Worm (Caenorhabditis elegans) whole organism, young adult: ENCODE measurements around the gene sdn-1.

ENCODE experiments used
- B0336.3 ChIP-seq: fragments of 200-800 bp; sonication (Bioruptor generic); IDR thresholded peaks from 2 replicates; pipeline ENCODE4 v1.3.6; 2022; ENCODE audit warnings: missing genetic modification characterization, missing compliant biosample characterization
- C06A6.2 ChIP-seq: fragments of 200-800 bp; sonication (Bioruptor generic); conservative IDR thresholded peaks from 2 replicates; pipeline ENCODE4 v1.3.6; 2022; ENCODE audit warnings: missing genetic modification characterization, missing compliant biosample characterization
- C17E4.6 ChIP-seq: fragments of 200-800 bp; sonication (Bioruptor generic); IDR thresholded peaks from 2 replicates; pipeline ENCODE4 v1.3.6; 2022; ENCODE audit warnings: missing genetic modification reagents, missing genetic modification characterization, missing compliant biosample characterization
- F10E7.11 ChIP-seq: sonication (generic microtip); optimal IDR thresholded peaks from 2 replicates; lab custom pipeline; 2017; ENCODE audit warnings: mild to moderate bottlenecking, missing genetic modification characterization, moderate library complexity, missing compliant biosample characterization
- F23B12.7 ChIP-seq: sonication (generic microtip); optimal IDR thresholded peaks from 2 replicates; lab custom pipeline; 2017; ENCODE audit warnings: missing genetic modification characterization, mild to moderate bottlenecking, missing compliant biosample characterization, antibody characterized with exemption, moderate library complexity; ENCODE audit not compliant: insufficient read depth
- T07F8.4 ChIP-seq: sonication (generic microtip); optimal IDR thresholded peaks from 2 replicates; lab custom pipeline; 2016; ENCODE audit warnings: mild to moderate bottlenecking, missing genetic modification characterization, moderate library complexity, missing compliant biosample characterization
- Y53F4B.3 ChIP-seq: fragments of 200-800 bp; sonication (Bioruptor generic); IDR thresholded peaks from 2 replicates; pipeline ENCODE4 v1.3.6; 2022; ENCODE audit warnings: missing genetic modification reagents, missing genetic modification characterization, missing compliant biosample characterization
- Y95B8A.8 ChIP-seq: fragments of 200-800 bp; sonication (Bioruptor generic); IDR thresholded peaks from 2 replicates; pipeline ENCODE4 v1.3.6; 2022; ENCODE audit warnings: missing genetic modification reagents, missing genetic modification characterization, missing compliant biosample characterization
- cebp-1 ChIP-seq, 2 experiments: fragments of 200-800 bp in 1 of 2; sonication (Bioruptor generic) in 1 of 2; sonication (generic microtip) in 1 of 2; IDR thresholded peaks in 1 of 2; optimal IDR thresholded peaks in 1 of 2; 2 replicates each; pipeline versions ENCODE4 v1.3.6 to Lab custom; 2017 to 2022; ENCODE audit warnings: missing compliant biosample characterization in 2 of 2, missing genetic modification characterization in 2 of 2, mild to moderate bottlenecking in 1 of 2, missing genetic modification reagents in 1 of 2, moderate library complexity in 1 of 2
- cebp-2 ChIP-seq: fragments of 200-800 bp; sonication (Bioruptor generic); IDR thresholded peaks from 2 replicates; pipeline ENCODE4 v1.3.6; 2022; ENCODE audit warnings: missing genetic modification characterization, missing compliant biosample characterization
- ceh-100 ChIP-seq: fragments of 200-800 bp; sonication (Bioruptor generic); IDR thresholded peaks from 2 replicates; pipeline ENCODE4 v1.3.6; 2022; ENCODE audit warnings: missing genetic modification reagents, missing genetic modification characterization, missing compliant biosample characterization
- ceh-79 ChIP-seq: sonication (generic microtip); optimal IDR thresholded peaks from 2 replicates; lab custom pipeline; 2017; ENCODE audit warnings: mild to moderate bottlenecking, missing genetic modification characterization, missing compliant biosample characterization
- chd-7 ChIP-seq: sonication (generic microtip); optimal IDR thresholded peaks from 2 replicates; lab custom pipeline; 2016; ENCODE audit warnings: mild to moderate bottlenecking, missing genetic modification characterization, moderate library complexity, missing compliant biosample characterization
- hrde-1 ChIP-seq: sonication (generic microtip); optimal IDR thresholded peaks from 2 replicates; lab custom pipeline; 2016; ENCODE audit warnings: missing genetic modification characterization, mild to moderate bottlenecking, missing compliant biosample characterization, moderate library complexity, missing genotype, missing genetic modification reagents, borderline replicate concordance
- hsf-1 ChIP-seq: fragments of 200-800 bp; sonication (Bioruptor generic); IDR thresholded peaks from 2 replicates; pipeline ENCODE4 v1.3.6; 2022; ENCODE audit warnings: missing genetic modification reagents, missing genetic modification characterization, missing compliant biosample characterization
- lin-35 ChIP-seq, 3 experiments: fragments of 150-350 bp in 2 of 3; sonication (generic microtip) in 1 of 3; optimal IDR thresholded peaks; 2 replicates each; lab custom pipeline; 2014 to 2018; ENCODE audit warnings: missing biosample characterization in 3 of 3, missing genetic modification characterization in 3 of 3, missing genetic modification reagents in 3 of 3
- lsy-27 ChIP-seq: sonication (generic microtip); optimal IDR thresholded peaks from 2 replicates; lab custom pipeline; 2017; ENCODE audit warnings: missing genetic modification characterization, mild to moderate bottlenecking, missing compliant biosample characterization, antibody characterized with exemption, missing genotype, borderline replicate concordance; ENCODE audit not compliant: insufficient read depth
- mcd-1 ChIP-seq: fragments of 200-800 bp; sonication (Bioruptor generic); IDR thresholded peaks from 2 replicates; pipeline ENCODE4 v1.3.6; 2022; ENCODE audit warnings: missing genetic modification reagents, missing genetic modification characterization, missing compliant biosample characterization
- nfya-1 ChIP-seq: sonication (generic microtip); optimal IDR thresholded peaks from 2 replicates; lab custom pipeline; 2017; ENCODE audit warnings: antibody characterized with exemption, missing compliant biosample characterization, missing genetic modification characterization, borderline replicate concordance; ENCODE audit not compliant: insufficient read depth
- nfya-2 ChIP-seq: fragments of 200-800 bp; sonication (Bioruptor generic); IDR thresholded peaks from 2 replicates; pipeline ENCODE4 v1.3.6; 2022; ENCODE audit warnings: missing genetic modification reagents, missing genetic modification characterization, missing compliant biosample characterization
- nfyb-1 ChIP-seq: fragments of 200-800 bp; sonication (Bioruptor generic); IDR thresholded peaks from 2 replicates; pipeline ENCODE4 v1.3.6; 2022; ENCODE audit warnings: missing genetic modification reagents, missing genetic modification characterization, missing compliant biosample characterization
- nhr-120 ChIP-seq: fragments of 200-800 bp; sonication (Bioruptor generic); IDR thresholded peaks from 2 replicates; pipeline ENCODE4 v1.3.6; 2022; ENCODE audit warnings: missing genetic modification characterization, missing compliant biosample characterization
- nhr-80 ChIP-seq: sonication (generic microtip); optimal IDR thresholded peaks from 2 replicates; lab custom pipeline; 2016; ENCODE audit warnings: missing genetic modification characterization, missing compliant biosample characterization
- nhr-90 ChIP-seq: sonication (generic microtip); optimal IDR thresholded peaks from 2 replicates; lab custom pipeline; 2016; ENCODE audit warnings: missing genotype, mild to moderate bottlenecking, missing genetic modification characterization, missing compliant biosample characterization
- pha-4 ChIP-seq: fragments of 150-350 bp; sonication (generic microtip); optimal IDR thresholded peaks from 2 replicates; lab custom pipeline; 2014; ENCODE audit warnings: missing biosample characterization, missing genetic modification reagents, missing genetic modification characterization
- rec-8 ChIP-seq, 2 experiments: sonication (generic microtip); optimal IDR thresholded peaks; 2 replicates each; lab custom pipeline; 2016; ENCODE audit warnings: mild to moderate bottlenecking in 2 of 2, missing genetic modification characterization in 2 of 2, missing genetic modification reagents in 2 of 2, missing genotype in 2 of 2, missing biosample characterization in 1 of 2, missing compliant biosample characterization in 1 of 2, moderate library complexity in 1 of 2
- snpc-1.3 ChIP-seq: sonication (generic microtip); optimal IDR thresholded peaks from 2 replicates; lab custom pipeline; 2017; ENCODE audit warnings: missing genetic modification characterization, mild to moderate bottlenecking, missing compliant biosample characterization, antibody characterized with exemption, moderate library complexity, missing genotype, missing genetic modification reagents; ENCODE audit not compliant: insufficient read depth
- snpc-4 ChIP-seq, 5 experiments: fragments of 150-350 bp in 1 of 5; sonication (generic microtip) in 4 of 5; optimal IDR thresholded peaks; 2 replicates each; lab custom pipeline; 2014 to 2018; ENCODE audit warnings: missing genetic modification characterization in 5 of 5, missing biosample characterization in 3 of 5, antibody characterized with exemption in 2 of 5, mild to moderate bottlenecking in 2 of 5, missing compliant biosample characterization in 2 of 5, missing genotype in 2 of 5, moderate library complexity in 2 of 5, missing genetic modification reagents in 1 of 5
- sptf-2 ChIP-seq: fragments of 200-800 bp; sonication (Bioruptor generic); optimal IDR thresholded peaks from 2 replicates; lab custom pipeline; 2018; ENCODE audit warnings: mild to moderate bottlenecking, missing genetic modification characterization, missing compliant biosample characterization
- xnd-1 ChIP-seq: sonication (generic microtip); optimal IDR thresholded peaks from 2 replicates; lab custom pipeline; 2016; ENCODE audit warnings: missing genotype, missing genetic modification reagents, missing genetic modification characterization, missing compliant biosample characterization
- zfh-2 ChIP-seq: fragments of 200-800 bp; sonication (Bioruptor generic); conservative IDR thresholded peaks from 2 replicates; pipeline ENCODE4 v1.3.6; 2022; ENCODE audit warnings: missing genetic modification reagents, missing genetic modification characterization, missing compliant biosample characterization

sdn-1 gene

ce11 chrX:10619554-10620199, 26.5 kb upstream of the sdn-1 start:
- TF ChIP-seq cebp-1 (GFP tag; IDR thresholded peaks at IDR 0.05; lab: Robert Waterston, UW) = no peak
- peak; percentile 75 for TF ChIP-seq cebp-1 (tag; optimal IDR thresholded peaks at IDR 0.05; lab: Kevin White, UChicago)
- no peak for TF ChIP-seq C17E4.6 (GFP tag; lab: Robert Waterston, UW)

- TF ChIP-seq T07F8.4 (tag; lab: Kevin White, UChicago) = no peak
- TF ChIP-seq nhr-80 (tag; lab: Kevin White, UChicago) = peak; percentile 28
Measured at ce11 chrX:10618619-10619130, 25.5 kb upstream of the sdn-1 start.

- TF ChIP-seq F10E7.11 (tag; lab: Kevin White, UChicago) (no peak), nhr-80 (tag; lab: Kevin White, UChicago) (peak; percentile 68)
Measured at ce11 chrX:10617815-10618214, 24.7 kb upstream of the sdn-1 start.

DNA sequence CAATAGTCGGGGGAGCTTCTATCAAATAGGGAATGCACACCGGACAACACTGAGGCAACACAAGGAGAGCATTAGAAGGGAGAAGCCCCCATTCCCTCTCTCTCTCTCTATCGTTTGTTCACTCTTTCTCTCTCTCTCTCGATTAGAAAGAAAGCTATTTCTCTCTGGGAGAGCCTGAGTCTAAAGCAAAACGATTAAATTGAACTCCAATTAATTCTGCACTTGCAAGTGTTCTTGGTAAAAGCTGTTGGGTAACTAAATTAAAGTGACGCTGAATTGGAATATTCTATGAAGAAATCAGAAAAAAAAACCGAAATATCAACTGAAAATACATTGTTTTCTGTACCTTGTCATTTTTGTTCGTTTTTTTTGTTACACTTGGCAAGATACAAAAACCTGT, 22.9 kb upstream of the sdn-1 start:
- TF ChIP-seq nfya-2 (GFP tag; lab: Robert Waterston, UW) (no peak), zfh-2 (GFP tag; lab: Robert Waterston, UW) (no peak), xnd-1 (tag; lab: Kevin White, UChicago) (no peak), ceh-79 (tag; lab: Kevin White, UChicago) (no peak), ceh-100 (GFP tag; lab: Robert Waterston, UW) (no peak), F23B12.7 (no peak), lin-35 (GFP tag; optimal IDR thresholded peaks at IDR 0.05; lab: Kevin White, UChicago) (no peak), lsy-27 (no peak), nhr-90 (tag; lab: Kevin White, UChicago) (no peak), nfyb-1 (no peak), snpc-1.3 (tag; lab: Kevin White, UChicago) (no peak), C06A6.2 (GFP tag; lab: Robert Waterston, UW) (no peak), cebp-2 (GFP tag; lab: Robert Waterston, UW) (no peak), pha-4 (tag; lab: Kevin White, UChicago) (no peak), hsf-1 (GFP tag; lab: Robert Waterston, UW) (no peak), nhr-120 (GFP tag; lab: Robert Waterston, UW) (no peak), Y53F4B.3 (GFP tag; lab: Robert Waterston, UW) (no peak)

- TF ChIP-seq hrde-1 (no peak), chd-7 (tag; lab: Kevin White, UChicago) (no peak), Y95B8A.8 (GFP tag; lab: Robert Waterston, UW) (no peak), mcd-1 (GFP tag; lab: Robert Waterston, UW) (no peak), Y53F4B.3 (GFP tag; lab: Robert Waterston, UW) (no peak), B0336.3 (GFP tag; lab: Robert Waterston, UW) (no peak), F23B12.7 (no peak), ceh-79 (tag; lab: Kevin White, UChicago) (no peak), snpc-4 (GFP tag; optimal IDR thresholded peaks at IDR 0.05; lab: Kevin White, UChicago) (no peak), snpc-4 (tag; optimal IDR thresholded peaks at IDR 0.05; lab: Kevin White, UChicago) (no peak), C17E4.6 (GFP tag; lab: Robert Waterston, UW) (no peak), sptf-2 (GFP tag; lab: Kevin White, UChicago) (no peak), rec-8 (tag; optimal IDR thresholded peaks at IDR 0.05; lab: Kevin White, UChicago) (no peak), nfya-1 (tag; lab: Kevin White, UChicago) (no peak)
Measured at ce11 chrX:10612355-10612754, 19.2 kb upstream of the sdn-1 start.
